Fruit fly (Drosophila melanogaster) Kc167 (cell line): ENCODE results near the gene CG13670.

ENCODE experiments used
- Myc ChIP-seq: fragments of >200 bp; optimal IDR thresholded peaks from 2 replicates; lab custom pipeline; 2017; ENCODE audit warnings: missing external identifiers
- Sin3A ChIP-seq: fragments of >200 bp; optimal IDR thresholded peaks from 2 replicates; lab custom pipeline; 2018; ENCODE audit warnings: missing external identifiers
- ttk ChIP-seq: sonication (Bioruptor generic); optimal IDR thresholded peaks from 2 replicates; lab custom pipeline; 2017; ENCODE audit warnings: missing external identifiers

- TF ChIP-seq Sin3A (no peak), ttk (lab: Kevin White, UChicago) (no peak), Myc (lab: Kevin White, UChicago) (no peak)
Measured at dm6 chr3L:8360643-8361110, 40.1 kb downstream of the CG13670 start, which contains the start of gene Idh.
